Fruit fly (Drosophila melanogaster) whole organism, embryonic: Measurements from ENCODE around the gene CG15728.

ENCODE experiments used
- Bteb2 ChIP-seq: fragments of 200-800 bp; sonication (Bioruptor generic); optimal IDR thresholded peaks from 2 replicates; lab custom pipeline; 2016; ENCODE audit warnings: missing biosample characterization, missing genetic modification characterization
- CG10979 ChIP-seq: fragments of 200-800 bp; sonication (Bioruptor generic); optimal IDR thresholded peaks from 2 replicates; lab custom pipeline; 2018; ENCODE audit warnings: missing biosample characterization, mild to moderate bottlenecking, missing genetic modification characterization, moderate library complexity
- CG13296 ChIP-seq: fragments of 200-800 bp; sonication (Bioruptor generic); optimal IDR thresholded peaks from 3 replicates; lab custom pipeline; 2018; ENCODE audit warnings: missing biosample characterization, mild to moderate bottlenecking, missing genetic modification characterization
- CG15479 ChIP-seq: fragments of 200-800 bp; sonication (Bioruptor generic); optimal IDR thresholded peaks from 3 replicates; lab custom pipeline; 2019; ENCODE audit warnings: missing biosample characterization, mild to moderate bottlenecking, missing genetic modification characterization, moderate library complexity
- CG15601 ChIP-seq: fragments of 200-800 bp; sonication (Bioruptor generic); optimal IDR thresholded peaks from 3 replicates; lab custom pipeline; 2019; ENCODE audit warnings: missing biosample characterization, mild to moderate bottlenecking, missing genetic modification characterization, moderate library complexity
- CG1602 ChIP-seq: fragments of 200-800 bp; sonication (Bioruptor generic); optimal IDR thresholded peaks from 3 replicates; lab custom pipeline; 2016; ENCODE audit warnings: missing biosample characterization, missing genetic modification characterization
- CG16779 ChIP-seq: fragments of 200-800 bp; sonication (Bioruptor generic); IDR thresholded peaks from 2 replicates; pipeline ENCODE4 v1.3.6; 2022; ENCODE audit warnings: missing biosample characterization, missing genetic modification characterization
- CG17568 ChIP-seq: fragments of 200-800 bp; sonication (Bioruptor generic); optimal IDR thresholded peaks from 2 replicates; lab custom pipeline; 2018; ENCODE audit warnings: missing biosample characterization, mild to moderate bottlenecking, missing genetic modification characterization, moderate library complexity
- CG2120 ChIP-seq: fragments of 200-800 bp; sonication (Bioruptor generic); optimal IDR thresholded peaks from 3 replicates; lab custom pipeline; 2016; ENCODE audit warnings: missing biosample characterization, missing genetic modification characterization
- CG33557 ChIP-seq: fragments of 200-800 bp; sonication (Bioruptor generic); optimal IDR thresholded peaks from 2 replicates; lab custom pipeline; 2019; ENCODE audit warnings: missing biosample characterization, mild to moderate bottlenecking, missing genetic modification characterization, moderate library complexity
- CG3407 ChIP-seq: fragments of 200-800 bp; sonication (Bioruptor generic); optimal IDR thresholded peaks from 2 replicates; lab custom pipeline; 2018; ENCODE audit warnings: missing biosample characterization, mild to moderate bottlenecking, missing genetic modification characterization
- CG3726 ChIP-seq: fragments of 200-800 bp; sonication (Bioruptor generic); IDR thresholded peaks from 3 replicates; pipeline ENCODE4, ENCODE4 v1.3.6; 2022; ENCODE audit warnings: missing biosample characterization, missing genetic modification characterization
- CG4282 ChIP-seq: fragments of 200-800 bp; sonication (Bioruptor generic); optimal IDR thresholded peaks from 2 replicates; lab custom pipeline; 2016; ENCODE audit warnings: missing biosample characterization, missing genetic modification characterization
- CG4360 ChIP-seq: fragments of 200-800 bp; sonication (Bioruptor generic); IDR thresholded peaks from 2 replicates; pipeline ENCODE4 v1.3.6; 2022; ENCODE audit warnings: missing biosample characterization, missing genetic modification characterization
- CG4424 ChIP-seq: fragments of 200-800 bp; sonication (Bioruptor generic); optimal IDR thresholded peaks from 3 replicates; lab custom pipeline; 2016; ENCODE audit warnings: missing biosample characterization, missing genetic modification characterization
- CG4730 ChIP-seq: fragments of 200-800 bp; sonication (Bioruptor generic); IDR thresholded peaks from 2 replicates; pipeline ENCODE4 v1.3.6; 2022; ENCODE audit warnings: missing biosample characterization, missing genetic modification characterization
- CG5245 ChIP-seq: fragments of 200-800 bp; sonication (Bioruptor generic); optimal IDR thresholded peaks from 3 replicates; lab custom pipeline; 2016; ENCODE audit warnings: missing biosample characterization, missing genetic modification characterization
- CG6813 ChIP-seq: fragments of 200-800 bp; sonication (Bioruptor generic); optimal IDR thresholded peaks from 2 replicates; lab custom pipeline; 2017; ENCODE audit warnings: missing biosample characterization, missing genetic modification characterization, mild to moderate bottlenecking, moderate library complexity, missing genetic modification reagents
- CG7357 ChIP-seq: fragments of 200-800 bp; sonication (Bioruptor generic); IDR thresholded peaks from 3 replicates; pipeline ENCODE4 v1.3.6; 2022; ENCODE audit warnings: missing biosample characterization, missing genetic modification characterization
- CG7372 ChIP-seq: fragments of 200-800 bp; sonication (Bioruptor generic); IDR thresholded peaks from 2 replicates; pipeline ENCODE4 v1.3.6; 2022; ENCODE audit warnings: missing biosample characterization, missing genetic modification characterization
- CG7745 ChIP-seq: fragments of 200-800 bp; sonication (Bioruptor generic); optimal IDR thresholded peaks from 2 replicates; lab custom pipeline; 2018; ENCODE audit warnings: missing biosample characterization, mild to moderate bottlenecking, missing genetic modification characterization, moderate library complexity
- CG7786 ChIP-seq: fragments of 200-800 bp; sonication (Bioruptor generic); optimal IDR thresholded peaks from 2 replicates; lab custom pipeline; 2016; ENCODE audit warnings: missing biosample characterization, missing genetic modification characterization
- CHES-1-like ChIP-seq: fragments of 200-800 bp; sonication (Bioruptor generic); optimal IDR thresholded peaks from 2 replicates; lab custom pipeline; 2016; ENCODE audit warnings: missing biosample characterization, missing genetic modification characterization
- Dbx ChIP-seq: fragments of 200-800 bp; sonication (Bioruptor generic); IDR thresholded peaks from 3 replicates; pipeline ENCODE4 v1.3.6; 2022; ENCODE audit warnings: missing biosample characterization, missing genetic modification characterization
- Dip2 ChIP-seq: fragments of 200-800 bp; sonication (Bioruptor generic); IDR thresholded peaks from 2 replicates; pipeline ENCODE4 v1.3.6; 2022; ENCODE audit warnings: missing biosample characterization, missing genetic modification characterization
- Doc3 ChIP-seq: fragments of 200-800 bp; sonication (Bioruptor generic); IDR thresholded peaks from 3 replicates; pipeline ENCODE4 v1.3.6; 2022; ENCODE audit warnings: missing biosample characterization, missing genetic modification characterization; ENCODE audit not compliant: partially characterized antibody
- Dref ChIP-seq: fragments of 200-800 bp; sonication (Bioruptor generic); IDR thresholded peaks from 2 replicates; pipeline ENCODE4 v1.3.6; 2022; ENCODE audit warnings: missing biosample characterization, missing genetic modification characterization
- Hey ChIP-seq: fragments of 200-800 bp; sonication (Bioruptor generic); optimal IDR thresholded peaks from 3 replicates; lab custom pipeline; 2018; ENCODE audit warnings: missing biosample characterization, mild to moderate bottlenecking, missing genetic modification characterization
- Hmr ChIP-seq: fragments of 200-800 bp; sonication (Bioruptor generic); optimal IDR thresholded peaks from 3 replicates; lab custom pipeline; 2017; ENCODE audit warnings: mild to moderate bottlenecking, missing biosample characterization, missing genetic modification reagents, missing genetic modification characterization
- Pdp1 ChIP-seq, 2 experiments: fragments of 200-800 bp; sonication (Bioruptor generic); optimal IDR thresholded peaks; 3 replicates each; lab custom pipeline; 2016; ENCODE audit warnings: missing biosample characterization in 2 of 2, missing genetic modification characterization in 2 of 2, mild to moderate bottlenecking in 1 of 2, moderate library complexity in 1 of 2
- Xbp1 ChIP-seq: fragments of 200-800 bp; sonication (Bioruptor generic); optimal IDR thresholded peaks from 3 replicates; lab custom pipeline; 2016; ENCODE audit warnings: missing biosample characterization, mild to moderate bottlenecking, missing genetic modification characterization
- Xrp1 ChIP-seq: fragments of 200-800 bp; sonication (Bioruptor generic); IDR thresholded peaks from 2 replicates; pipeline ENCODE4 v1.3.6; 2022; ENCODE audit warnings: missing biosample characterization, missing genetic modification characterization
- ap ChIP-seq: fragments of 200-800 bp; sonication (Bioruptor generic); IDR thresholded peaks from 2 replicates; pipeline ENCODE4 v1.3.6; 2022; ENCODE audit warnings: missing biosample characterization, missing genetic modification characterization
- chif ChIP-seq, 2 experiments: fragments of 200-800 bp; sonication (Bioruptor generic); optimal IDR thresholded peaks; 3 replicates each; lab custom pipeline; 2016; ENCODE audit warnings: missing biosample characterization in 2 of 2, missing genetic modification characterization in 2 of 2
- chm ChIP-seq: fragments of 200-800 bp; sonication (Bioruptor generic); IDR thresholded peaks from 2 replicates; pipeline ENCODE4 v1.3.6; 2022; ENCODE audit warnings: missing biosample characterization, missing genetic modification characterization
- dati ChIP-seq: fragments of 200-800 bp; sonication (Bioruptor generic); IDR thresholded peaks from 2 replicates; pipeline ENCODE4 v1.3.6; 2022; ENCODE audit warnings: missing biosample characterization, missing genetic modification characterization
- eyg ChIP-seq: fragments of 200-800 bp; sonication (Bioruptor generic); optimal IDR thresholded peaks from 3 replicates; lab custom pipeline; 2016; ENCODE audit warnings: missing biosample characterization, missing genetic modification characterization
- gce ChIP-seq: fragments of 200-800 bp; sonication (Bioruptor generic); IDR thresholded peaks from 3 replicates; pipeline ENCODE4 v1.3.6; 2022; ENCODE audit warnings: missing biosample characterization, missing genetic modification characterization
- gem ChIP-seq: fragments of 200-800 bp; sonication (Bioruptor generic); optimal IDR thresholded peaks from 2 replicates; lab custom pipeline; 2019; ENCODE audit warnings: missing biosample characterization, mild to moderate bottlenecking, missing genetic modification characterization, moderate library complexity
- gsb-n ChIP-seq: fragments of 200-800 bp; sonication (Bioruptor generic); optimal IDR thresholded peaks from 3 replicates; lab custom pipeline; 2018; ENCODE audit warnings: missing biosample characterization, mild to moderate bottlenecking, missing genetic modification characterization
- ham ChIP-seq: fragments of 200-800 bp; sonication (Bioruptor generic); IDR thresholded peaks from 2 replicates; pipeline ENCODE4 v1.3.6; 2022; ENCODE audit warnings: missing biosample characterization, missing genetic modification characterization
- hth ChIP-seq: fragments of >200 bp; optimal IDR thresholded peaks from 2 replicates; lab custom pipeline; 2017; ENCODE audit warnings: inconsistent platforms
- lbe ChIP-seq: fragments of 200-800 bp; sonication (Bioruptor generic); optimal IDR thresholded peaks from 2 replicates; lab custom pipeline; 2016; ENCODE audit warnings: missing biosample characterization, mild to moderate bottlenecking, missing genetic modification characterization
- luna ChIP-seq: fragments of 200-800 bp; sonication (Bioruptor generic); optimal IDR thresholded peaks from 2 replicates; lab custom pipeline; 2016; ENCODE audit warnings: missing biosample characterization, missing genetic modification characterization
- nerfin-2 ChIP-seq: fragments of 200-800 bp; sonication (Bioruptor generic); IDR thresholded peaks from 2 replicates; pipeline ENCODE4 v1.3.6; 2022; ENCODE audit warnings: missing biosample characterization, missing genetic modification characterization; ENCODE audit not compliant: partially characterized antibody
- odd ChIP-seq: fragments of 200-800 bp; sonication (Bioruptor generic); optimal IDR thresholded peaks from 2 replicates; lab custom pipeline; 2017; ENCODE audit warnings: missing biosample characterization, mild to moderate bottlenecking, missing genetic modification characterization
- p53 ChIP-seq: fragments of 200-800 bp; sonication (Bioruptor generic); optimal IDR thresholded peaks from 2 replicates; lab custom pipeline; 2016; ENCODE audit warnings: missing biosample characterization, missing genetic modification characterization
- pb ChIP-seq: fragments of 200-800 bp; sonication (Bioruptor generic); optimal IDR thresholded peaks from 3 replicates; lab custom pipeline; 2016; ENCODE audit warnings: missing biosample characterization, missing genetic modification characterization
- scrt ChIP-seq: fragments of 200-800 bp; sonication (Bioruptor generic); optimal IDR thresholded peaks from 2 replicates; lab custom pipeline; 2018; ENCODE audit warnings: missing biosample characterization, mild to moderate bottlenecking, missing genetic modification characterization, moderate library complexity
- sima ChIP-seq: fragments of 200-800 bp; sonication (Bioruptor generic); optimal IDR thresholded peaks from 2 replicates; lab custom pipeline; 2016; ENCODE audit warnings: missing biosample characterization, missing genetic modification characterization
- sob ChIP-seq: fragments of 200-800 bp; sonication (Bioruptor generic); IDR thresholded peaks from 2 replicates; pipeline ENCODE4 v1.3.6; 2022; ENCODE audit warnings: missing biosample characterization, missing genetic modification characterization
- vnd ChIP-seq: fragments of 200-800 bp; sonication (Bioruptor generic); IDR thresholded peaks from 3 replicates; pipeline ENCODE4 v1.3.6; 2022; ENCODE audit warnings: missing biosample characterization, missing genetic modification characterization; ENCODE audit not compliant: partially characterized antibody

Gene CG15728

dm6 chrX:12653574-12653973 is 29.5 kb downstream of the CG15728 start, which contains the start of gene CkIalpha (continued):
- TF ChIP-seq CHES-1-like (GFP tag; lab: Kevin White, UChicago) (peak; percentile 71), gsb-n (no peak), Bteb2 (peak; percentile 48), ap (GFP tag; lab: Robert Waterston, UW) (no peak), CG33557 (GFP tag; lab: Kevin White, UChicago) (no peak), CG3726 (GFP tag; lab: Robert Waterston, UW) (no peak), CG5245 (peak; percentile 25), gem (tag; lab: Kevin White, UChicago) (peak; percentile 22), CG6813 (GFP tag; lab: Kevin White, UChicago) (no peak), sima (GFP tag; lab: Kevin White, UChicago) (no peak), CG7745 (no peak), Hmr (GFP tag; lab: Kevin White, UChicago) (peak; percentile 74), CG4360 (peak; percentile 27; the same call in 1 of the 2 replicates), CG15479 (no peak), gce (GFP tag; lab: Robert Waterston, UW) (peak; percentile 11; the same call in 1 of the 3 replicates), CG16779 (GFP tag; lab: Robert Waterston, UW) (0 out of 2 replicates have a peak, but pooled peaks have one; percentile 30), CG4730 (GFP tag; lab: Robert Waterston, UW) (no peak), CG7786 (GFP tag; lab: Kevin White, UChicago) (peak; percentile 58), CG7357 (GFP tag; lab: Robert Waterston, UW) (no peak), lbe (GFP tag; lab: Kevin White, UChicago) (peak; percentile 72), Pdp1 (GFP tag; optimal IDR thresholded peaks at IDR 0.05; lab: Kevin White, UChicago) (peak; percentile 56 to 67), scrt (GFP tag; lab: Kevin White, UChicago) (no peak), CG2120 (GFP tag; lab: Kevin White, UChicago) (peak; percentile 85), Dip2 (no peak), Doc3 (GFP tag; lab: Robert Waterston, UW) (peak; percentile 93), nerfin-2 (peak; percentile 95), CG4282 (GFP tag; lab: Kevin White, UChicago) (peak; percentile 32), CG7372 (peak; percentile 55; the same call in 1 of the 2 replicates), Xbp1 (peak; percentile 64), chm (no peak), dati (GFP tag; lab: Robert Waterston, UW) (no peak), p53 (GFP tag; lab: Kevin White, UChicago) (no peak), Hey (tag; lab: Kevin White, UChicago) (no peak), Dref (GFP tag; lab: Robert Waterston, UW) (peak; percentile 97), CG15601 (tag; lab: Kevin White, UChicago) (peak; percentile 75), eyg (peak; percentile 39), pb (GFP tag; lab: Kevin White, UChicago) (peak; percentile 9), ham (GFP tag; lab: Robert Waterston, UW) (no peak), sob (peak; percentile 83), CG10979 (no peak), Xrp1 (GFP tag; lab: Robert Waterston, UW) (peak; percentile 49), Dbx (GFP tag; lab: Robert Waterston, UW) (peak; percentile 82; the same call in 2 of the 3 replicates), CG13296 (GFP tag; lab: Kevin White, UChicago) (peak; percentile 20), CG4424 (GFP tag; lab: Kevin White, UChicago) (peak; percentile 20), CG3407 (GFP tag; lab: Kevin White, UChicago) (no peak), CG17568 (GFP tag; lab: Kevin White, UChicago) (no peak), hth (no peak), CG1602 (GFP tag; lab: Kevin White, UChicago) (peak; percentile 22), chif (GFP tag; optimal IDR thresholded peaks at IDR 0.05; lab: Kevin White, UChicago) (peak in 1 of 2 experiments; percentile 14), vnd (GFP tag; lab: Robert Waterston, UW) (peak; percentile 97), odd (GFP tag; lab: Kevin White, UChicago) (no peak), luna (GFP tag; lab: Kevin White, UChicago) (peak; percentile 66)
